Worm (Caenorhabditis elegans) whole organism, L2 larva: ENCODE measurements around the gene scvp-1.

Experiments
- C34F6.9 ChIP-seq: fragments of 150-350 bp; optimal IDR thresholded peaks from 2 replicates; lab custom pipeline; 2014; ENCODE audit warnings: missing biosample characterization, missing genetic modification characterization
- F13H6.1 ChIP-seq: sonication (generic microtip); optimal IDR thresholded peaks from 2 replicates; lab custom pipeline; 2016; ENCODE audit warnings: missing genetic modification characterization, missing compliant biosample characterization
- R02D3.7 ChIP-seq: fragments of 150-350 bp; optimal IDR thresholded peaks from 2 replicates; lab custom pipeline; 2014; ENCODE audit warnings: missing biosample characterization, missing genetic modification characterization
- Y55F3AM.14 ChIP-seq: fragments of 200-800 bp; sonication (Bioruptor generic); optimal IDR thresholded peaks from 2 replicates; lab custom pipeline; 2018; ENCODE audit warnings: mild to moderate bottlenecking, missing genetic modification characterization, missing compliant biosample characterization
- alr-1 ChIP-seq: fragments of 150-350 bp; optimal IDR thresholded peaks from 2 replicates; lab custom pipeline; 2014; ENCODE audit warnings: missing biosample characterization, missing genetic modification characterization
- ama-1 ChIP-seq: fragments of 150-350 bp; optimal IDR thresholded peaks from 2 replicates; lab custom pipeline; 2018; ENCODE audit warnings: inconsistent platforms
- ceh-16 ChIP-seq: fragments of 150-350 bp; optimal IDR thresholded peaks from 2 replicates; lab custom pipeline; 2014; ENCODE audit warnings: missing biosample characterization, missing genetic modification characterization
- ceh-82 ChIP-seq: fragments of 150-350 bp; optimal IDR thresholded peaks from 2 replicates; lab custom pipeline; 2014; ENCODE audit warnings: missing biosample characterization, missing genetic modification characterization
- crh-2 ChIP-seq: sonication (generic microtip); optimal IDR thresholded peaks from 2 replicates; lab custom pipeline; 2017; ENCODE audit warnings: missing biosample characterization, missing genetic modification characterization
- dmd-4 ChIP-seq: sonication (generic microtip); optimal IDR thresholded peaks from 2 replicates; lab custom pipeline; 2017; ENCODE audit warnings: missing biosample characterization, missing genetic modification characterization
- egl-27 ChIP-seq: sonication (generic microtip); optimal IDR thresholded peaks from 3 replicates; lab custom pipeline; 2017; ENCODE audit warnings: missing biosample characterization, missing genetic modification reagents, missing genetic modification characterization
- elt-1 ChIP-seq: fragments of 150-350 bp; optimal IDR thresholded peaks from 2 replicates; lab custom pipeline; 2014; ENCODE audit warnings: missing biosample characterization, missing genetic modification characterization
- elt-3 ChIP-seq: sonication (generic microtip); optimal IDR thresholded peaks from 2 replicates; lab custom pipeline; 2017; ENCODE audit warnings: missing biosample characterization, missing genetic modification characterization
- fos-1 ChIP-seq: fragments of 150-350 bp; optimal IDR thresholded peaks from 2 replicates; lab custom pipeline; 2014; ENCODE audit warnings: missing biosample characterization, missing genetic modification characterization
- lin-11 ChIP-seq: fragments of 150-350 bp; sonication (generic microtip); optimal IDR thresholded peaks from 2 replicates; lab custom pipeline; 2014; ENCODE audit warnings: missing biosample characterization, missing genetic modification characterization, inconsistent platforms, mixed read lengths
- lin-39 ChIP-seq: fragments of 150-350 bp; optimal IDR thresholded peaks from 2 replicates; lab custom pipeline; 2014; ENCODE audit warnings: missing biosample characterization, missing genetic modification reagents, missing genetic modification characterization
- lsy-2 ChIP-seq, 2 experiments: fragments of 150-350 bp in 1 of 2; sonication (generic microtip) in 1 of 2; optimal IDR thresholded peaks; 2 replicates each; lab custom pipeline; 2014 to 2017; ENCODE audit warnings: missing biosample characterization in 2 of 2, missing genetic modification characterization in 2 of 2
- mab-5 ChIP-seq: fragments of 150-350 bp; optimal IDR thresholded peaks from 2 replicates; lab custom pipeline; 2014; ENCODE audit warnings: missing biosample characterization, missing genetic modification characterization
- mbf-1 ChIP-seq: sonication (generic microtip); optimal IDR thresholded peaks from 2 replicates; lab custom pipeline; 2017; ENCODE audit warnings: missing biosample characterization, missing genetic modification characterization
- mdl-1 ChIP-seq, 2 experiments: fragments of 150-350 bp in 1 of 2; sonication (generic microtip) in 1 of 2; optimal IDR thresholded peaks; 2 replicates each; lab custom pipeline; 2017; ENCODE audit warnings: missing biosample characterization in 2 of 2, missing genetic modification characterization in 2 of 2
- nhr-10 ChIP-seq: sonication (generic microtip); optimal IDR thresholded peaks from 2 replicates; lab custom pipeline; 2017; ENCODE audit warnings: missing biosample characterization, missing genetic modification characterization
- nhr-12 ChIP-seq: fragments of 150-350 bp; optimal IDR thresholded peaks from 2 replicates; lab custom pipeline; 2014; ENCODE audit warnings: missing biosample characterization, missing genetic modification characterization
- nhr-129 ChIP-seq: fragments of 150-350 bp; optimal IDR thresholded peaks from 2 replicates; lab custom pipeline; 2014; ENCODE audit warnings: missing biosample characterization, missing genetic modification characterization
- nhr-21 ChIP-seq: fragments of 150-350 bp; optimal IDR thresholded peaks from 2 replicates; lab custom pipeline; 2014; ENCODE audit warnings: missing biosample characterization, missing genetic modification characterization
- nhr-23 ChIP-seq: fragments of 150-350 bp; optimal IDR thresholded peaks from 2 replicates; lab custom pipeline; 2014; ENCODE audit warnings: missing biosample characterization, missing genetic modification reagents, missing genetic modification characterization
- nhr-237 ChIP-seq: fragments of 150-350 bp; optimal IDR thresholded peaks from 2 replicates; lab custom pipeline; 2014; ENCODE audit warnings: missing biosample characterization, missing genetic modification characterization
- nhr-25 ChIP-seq: fragments of 150-350 bp; sonication (generic microtip); optimal IDR thresholded peaks from 3 replicates; lab custom pipeline; 2014; ENCODE audit warnings: missing biosample characterization, missing genetic modification characterization
- nhr-6 ChIP-seq: fragments of 150-350 bp; optimal IDR thresholded peaks from 2 replicates; lab custom pipeline; 2014; ENCODE audit warnings: missing biosample characterization, missing genetic modification characterization
- nhr-77 ChIP-seq: fragments of 150-350 bp; optimal IDR thresholded peaks from 2 replicates; lab custom pipeline; 2014; ENCODE audit warnings: missing biosample characterization, missing genetic modification characterization
- peb-1 ChIP-seq: fragments of 150-350 bp; optimal IDR thresholded peaks from 2 replicates; lab custom pipeline; 2014; ENCODE audit warnings: missing biosample characterization, missing genetic modification characterization
- sem-4 ChIP-seq: fragments of 150-350 bp; optimal IDR thresholded peaks from 2 replicates; lab custom pipeline; 2014; ENCODE audit warnings: missing biosample characterization, missing genetic modification reagents, missing genetic modification characterization
- skn-1 ChIP-seq: sonication (generic microtip); optimal IDR thresholded peaks from 2 replicates; lab custom pipeline; 2017; ENCODE audit warnings: missing biosample characterization, missing genetic modification characterization
- sma-3 ChIP-seq: sonication (generic microtip); optimal IDR thresholded peaks from 2 replicates; lab custom pipeline; 2016; ENCODE audit warnings: missing genetic modification reagents, missing genetic modification characterization, missing compliant biosample characterization
- sma-9 ChIP-seq, 2 experiments: fragments of 150-350 bp in 1 of 2; sonication (generic microtip) in 1 of 2; optimal IDR thresholded peaks; 2 replicates each; lab custom pipeline; 2014 to 2016; ENCODE audit warnings: missing genetic modification characterization in 2 of 2, mild to moderate bottlenecking in 1 of 2, missing biosample characterization in 1 of 2, missing compliant biosample characterization in 1 of 2, missing genetic modification reagents in 1 of 2, moderate library complexity in 1 of 2
- snpc-4 ChIP-seq: fragments of 150-350 bp; optimal IDR thresholded peaks from 2 replicates; lab custom pipeline; 2014; ENCODE audit warnings: missing biosample characterization, missing genetic modification characterization
- unc-39 ChIP-seq: fragments of 150-350 bp; optimal IDR thresholded peaks from 2 replicates; lab custom pipeline; 2014; ENCODE audit warnings: missing biosample characterization, missing genetic modification characterization
- unc-55 ChIP-seq: fragments of 150-350 bp; sonication (generic microtip); optimal IDR thresholded peaks from 3 replicates; lab custom pipeline; 2014; ENCODE audit warnings: missing biosample characterization, missing genetic modification reagents, missing genetic modification characterization
- unc-62 ChIP-seq: fragments of 150-350 bp; optimal IDR thresholded peaks from 2 replicates; lab custom pipeline; 2014; ENCODE audit warnings: missing biosample characterization, missing genetic modification reagents, missing genetic modification characterization
- zag-1 ChIP-seq: fragments of 150-350 bp; optimal IDR thresholded peaks from 2 replicates; lab custom pipeline; 2014; ENCODE audit warnings: missing biosample characterization, missing genetic modification characterization
- ztf-1 ChIP-seq: fragments of 200-800 bp; sonication (Bioruptor generic); conservative IDR thresholded peaks from 2 replicates; pipeline ENCODE4 v1.3.6; 2022; ENCODE audit warnings: missing genetic modification characterization, missing compliant biosample characterization
- ztf-4 ChIP-seq: fragments of 150-350 bp; optimal IDR thresholded peaks from 2 replicates; lab custom pipeline; 2014; ENCODE audit warnings: missing biosample characterization, missing genetic modification characterization

scvp-1 gene

DNA sequence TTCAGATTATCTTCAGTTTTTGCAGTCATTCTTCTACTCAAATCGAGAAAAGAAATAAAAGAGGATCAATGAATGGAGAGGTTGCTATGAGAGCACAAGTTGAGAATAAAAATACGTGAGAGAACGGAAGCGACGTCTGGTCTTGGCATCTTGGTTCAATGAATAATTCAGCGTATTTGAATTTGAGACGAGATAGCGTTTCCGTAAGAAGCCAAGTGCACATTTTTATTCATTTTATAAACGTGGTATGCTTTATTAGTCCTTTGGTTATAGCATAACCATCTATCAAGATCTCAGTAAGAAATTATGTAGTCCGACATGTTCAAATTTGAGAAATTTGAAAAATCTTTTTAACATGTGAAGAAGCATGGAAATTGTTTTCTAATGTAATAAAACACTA, 12.7 kb downstream of the scvp-1 start, which contains the start of gene F58B4.2:
Gene F58B4.2 (minus strand): TSS at position 101 of the 400 bp plus-strand sequence.
- TF ChIP-seq ceh-16 (no peak), nhr-21 (no peak), nhr-25 (tag; lab: Kevin White, UChicago) (no peak), dmd-4 (tag; lab: Kevin White, UChicago) (no peak), peb-1 (tag; lab: Kevin White, UChicago) (no peak), crh-2 (tag; lab: Kevin White, UChicago) (no peak), lsy-2 (tag; optimal IDR thresholded peaks at IDR 0.05; lab: Kevin White, UChicago) (no peak), ama-1 (lab: Kevin White, UChicago) (no peak), mdl-1 (tag; optimal IDR thresholded peaks at IDR 0.05; lab: Kevin White, UChicago) (no peak), Y55F3AM.14 (no peak)

DNA sequence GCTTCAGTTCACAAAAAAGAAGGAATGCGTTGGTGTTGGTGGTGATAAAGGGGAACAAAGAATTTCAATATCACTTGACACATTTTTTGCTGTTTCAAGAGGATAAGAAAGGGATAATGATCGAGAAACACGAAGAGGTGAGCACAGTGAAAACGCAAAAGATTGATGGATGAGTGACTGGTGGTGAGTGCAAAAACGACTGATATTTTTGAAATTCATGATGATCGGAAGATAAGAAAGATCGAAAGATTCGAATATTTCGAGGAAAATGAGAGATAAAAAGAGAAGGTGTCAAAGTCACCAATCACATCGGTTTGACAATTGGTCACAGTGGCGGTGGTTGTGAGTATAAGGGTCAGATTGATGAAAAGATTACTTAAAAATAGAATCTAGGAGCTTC, 15.2 kb downstream of the scvp-1 start:
- peak; percentile 12 for TF ChIP-seq sma-9 (GFP tag; optimal IDR thresholded peaks at IDR 0.05; lab: Kevin White, UChicago)
- no peak for TF ChIP-seq sma-9 (tag; optimal IDR thresholded peaks at IDR 0.05; lab: Kevin White, UChicago)
- TF ChIP-seq sma-3 = no peak
- no peak for TF ChIP-seq mab-5
- TF ChIP-seq F13H6.1 = peak; percentile 34
- no peak for TF ChIP-seq ceh-16
- TF ChIP-seq nhr-129 (tag; lab: Kevin White, UChicago) = peak; percentile 63
- no peak for TF ChIP-seq C34F6.9
- no peak for TF ChIP-seq unc-39 (tag; lab: Kevin White, UChicago)
- TF ChIP-seq, all 48 proteins: peak for 3

DNA sequence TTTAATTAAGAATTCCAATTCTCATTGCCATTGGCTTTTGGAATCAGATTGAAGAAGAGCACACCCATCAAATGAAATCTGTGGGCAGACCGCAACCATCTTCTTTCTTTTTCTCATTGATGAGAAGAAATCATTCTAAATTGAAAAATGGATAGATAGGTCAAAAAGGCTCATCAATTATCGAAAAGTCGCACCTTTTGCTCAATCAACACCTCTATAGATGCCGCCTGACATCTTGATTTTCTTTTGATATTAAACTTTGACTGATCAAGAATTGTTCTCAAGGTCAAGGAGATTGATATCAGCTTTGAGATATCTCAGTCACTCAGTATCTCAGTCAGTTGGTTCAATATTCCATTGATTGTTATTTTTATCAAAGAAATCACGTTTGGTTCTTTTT, 21.1 kb downstream of the scvp-1 start:
- TF ChIP-seq ceh-82 (tag; lab: Kevin White, UChicago) = no peak
- TF ChIP-seq skn-1 (tag; lab: Kevin White, UChicago) = no peak
- TF ChIP-seq ama-1 (lab: Kevin White, UChicago) = no peak
- no peak for TF ChIP-seq unc-39 (tag; lab: Kevin White, UChicago)
- TF ChIP-seq sma-9 (GFP tag; optimal IDR thresholded peaks at IDR 0.05; lab: Kevin White, UChicago) = no peak
- no peak for TF ChIP-seq sma-9 (tag; optimal IDR thresholded peaks at IDR 0.05; lab: Kevin White, UChicago)
- no peak for TF ChIP-seq nhr-21
- TF ChIP-seq lin-11 (tag; lab: Kevin White, UChicago) = no peak
- TF ChIP-seq nhr-77 (tag; lab: Kevin White, UChicago) = no peak
- TF ChIP-seq fos-1 (tag; lab: Kevin White, UChicago) = no peak
- TF ChIP-seq R02D3.7 (tag; lab: Kevin White, UChicago) = no peak
- TF ChIP-seq egl-27 = no peak
- TF ChIP-seq sem-4 = no peak

DNA sequence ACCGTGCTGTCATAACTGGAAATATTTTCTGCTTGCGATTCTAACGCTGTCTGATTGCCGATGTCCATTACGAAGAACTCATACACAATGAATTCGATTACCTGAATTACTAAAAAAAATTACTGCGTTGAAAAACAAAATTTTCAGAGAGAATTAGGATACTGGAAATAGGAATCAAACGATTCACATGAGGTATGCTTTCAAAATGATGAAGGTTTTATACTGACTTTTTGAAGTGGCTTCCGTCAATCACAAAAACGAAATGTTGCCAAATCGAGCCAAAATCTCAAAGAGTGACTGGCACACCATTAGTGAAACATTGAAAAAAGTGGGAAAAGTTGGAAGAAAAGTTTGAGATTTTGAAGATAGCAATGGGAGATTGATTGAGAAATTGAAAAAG, 22.0 kb downstream of the scvp-1 start, which contains the start of gene zzz-1:
Gene zzz-1 (minus strand): TSS at position 101 of the 400 bp plus-strand sequence.
- TF ChIP-seq nhr-77 (tag; lab: Kevin White, UChicago) = no peak
- no peak for TF ChIP-seq C34F6.9
- TF ChIP-seq sem-4 = no peak
- no peak for TF ChIP-seq elt-1 (tag; lab: Kevin White, UChicago)
- no peak for TF ChIP-seq lsy-2 (tag; optimal IDR thresholded peaks at IDR 0.05; lab: Kevin White, UChicago)
- no peak for TF ChIP-seq snpc-4 (tag; lab: Kevin White, UChicago)
- TF ChIP-seq mab-5 = no peak
- no peak for TF ChIP-seq nhr-10 (tag; lab: Kevin White, UChicago)
- no peak for TF ChIP-seq crh-2 (tag; lab: Kevin White, UChicago)
- TF ChIP-seq ztf-4 = no peak
- TF ChIP-seq ceh-16 = no peak
- TF ChIP-seq fos-1 (tag; lab: Kevin White, UChicago) = no peak
- no peak for TF ChIP-seq dmd-4 (tag; lab: Kevin White, UChicago)
- TF ChIP-seq sma-3 = no peak
- no peak for TF ChIP-seq elt-3 (tag; lab: Kevin White, UChicago)
- no peak for TF ChIP-seq unc-62
- TF ChIP-seq zag-1 (tag; lab: Kevin White, UChicago) = no peak
- TF ChIP-seq Y55F3AM.14 = no peak

- TF ChIP-seq mab-5 (no peak), mdl-1 (tag; optimal IDR thresholded peaks at IDR 0.05; lab: Kevin White, UChicago) (no peak), nhr-25 (tag; lab: Kevin White, UChicago) (no peak), elt-1 (tag; lab: Kevin White, UChicago) (no peak), sma-3 (no peak), unc-39 (tag; lab: Kevin White, UChicago) (no peak), nhr-12 (tag; lab: Kevin White, UChicago) (no peak), nhr-23 (no peak), ama-1 (lab: Kevin White, UChicago) (no peak), nhr-129 (tag; lab: Kevin White, UChicago) (no peak), elt-3 (tag; lab: Kevin White, UChicago) (no peak), alr-1 (tag; lab: Kevin White, UChicago) (no peak), Y55F3AM.14 (peak; percentile 18), unc-55 (GFP tag; lab: Kevin White, UChicago) (peak; percentile 40), C34F6.9 (peak; percentile 33), zag-1 (tag; lab: Kevin White, UChicago) (peak; percentile 41), ceh-16 (no peak), ztf-1 (GFP tag; lab: Robert Waterston, UW) (no peak), sma-9 (GFP tag; optimal IDR thresholded peaks at IDR 0.05; lab: Kevin White, UChicago) (no peak), sma-9 (tag; optimal IDR thresholded peaks at IDR 0.05; lab: Kevin White, UChicago) (no peak), lin-39 (no peak), nhr-237 (tag; lab: Kevin White, UChicago) (no peak), peb-1 (tag; lab: Kevin White, UChicago) (no peak), nhr-6 (tag; lab: Kevin White, UChicago) (no peak), crh-2 (tag; lab: Kevin White, UChicago) (peak; percentile 31), lsy-2 (tag; optimal IDR thresholded peaks at IDR 0.05; lab: Kevin White, UChicago) (peak in 1 of 2 experiments; percentile 31), mbf-1 (tag; lab: Kevin White, UChicago) (no peak)
These were observed 26.3 kb downstream of the scvp-1 start for ce11 chrV:10904795-10905194.
